Worm (Caenorhabditis elegans) whole organism, L4 larva: ENCODE data around the gene oig-4.
A peak's percentile ranks its signal among the peaks of the same experiment; 100 is the strongest.

Source experiments
- F44E2.7 ChIP-seq: fragments of 200-800 bp; sonication (Bioruptor generic); IDR thresholded peaks from 2 replicates; pipeline ENCODE4 v2.1.2; 2022; ENCODE audit warnings: missing genetic modification characterization, missing compliant biosample characterization
- aly-2 ChIP-seq: sonication (generic microtip); optimal IDR thresholded peaks from 2 replicates; lab custom pipeline; 2018; ENCODE audit warnings: missing biosample characterization, missing genetic modification characterization
- duxl-1 ChIP-seq: sonication (generic microtip); optimal IDR thresholded peaks from 2 replicates; lab custom pipeline; 2016; ENCODE audit warnings: mild to moderate bottlenecking, missing genetic modification characterization, moderate library complexity, missing compliant biosample characterization; ENCODE audit not compliant: poor library complexity
- fkh-10 ChIP-seq: fragments of 150-350 bp; optimal IDR thresholded peaks from 2 replicates; lab custom pipeline; 2014; ENCODE audit warnings: missing biosample characterization, missing genetic modification reagents, missing genetic modification characterization
- hif-1 ChIP-seq, 2 experiments: sonication (generic microtip); optimal IDR thresholded peaks; 2 replicates each; lab custom pipeline; 2016 to 2017; ENCODE audit warnings: missing compliant biosample characterization in 2 of 2, missing genetic modification characterization in 2 of 2, missing genetic modification reagents in 2 of 2, missing genotype in 2 of 2, mild to moderate bottlenecking in 1 of 2
- hlh-11 ChIP-seq: fragments of 200-800 bp; sonication (Bioruptor generic); optimal IDR thresholded peaks from 2 replicates; lab custom pipeline; 2018; ENCODE audit warnings: mild to moderate bottlenecking, missing genetic modification characterization, missing compliant biosample characterization
- lin-15B ChIP-seq: fragments of 150-350 bp; sonication (generic microtip); optimal IDR thresholded peaks from 3 replicates; lab custom pipeline; 2014; ENCODE audit warnings: missing biosample characterization, missing genetic modification characterization
- lir-3 ChIP-seq: sonication (generic microtip); optimal IDR thresholded peaks from 2 replicates; lab custom pipeline; 2016; ENCODE audit warnings: mild to moderate bottlenecking, missing genetic modification characterization, missing compliant biosample characterization
- madf-9 ChIP-seq: fragments of 200-800 bp; sonication (Bioruptor generic); conservative IDR thresholded peaks from 2 replicates; pipeline ENCODE4 v1.3.6; 2022; ENCODE audit warnings: missing genetic modification reagents, missing genetic modification characterization, missing compliant biosample characterization
- nhr-11 ChIP-seq: fragments of 150-350 bp; optimal IDR thresholded peaks from 2 replicates; lab custom pipeline; 2014; ENCODE audit warnings: missing biosample characterization, missing genetic modification characterization
- nhr-237 ChIP-seq: sonication (generic microtip); optimal IDR thresholded peaks from 2 replicates; lab custom pipeline; 2017; ENCODE audit warnings: missing biosample characterization, missing genetic modification characterization
- pqm-1 ChIP-seq: sonication (generic microtip); optimal IDR thresholded peaks from 2 replicates; lab custom pipeline; 2017; ENCODE audit warnings: missing biosample characterization, missing genetic modification characterization
- zag-1 ChIP-seq: fragments of 150-350 bp; optimal IDR thresholded peaks from 2 replicates; lab custom pipeline; 2014; ENCODE audit warnings: missing biosample characterization, missing genetic modification characterization
- ztf-11 ChIP-seq: fragments of 150-350 bp; optimal IDR thresholded peaks from 2 replicates; lab custom pipeline; 2014; ENCODE audit warnings: missing biosample characterization, missing genetic modification characterization

DNA sequence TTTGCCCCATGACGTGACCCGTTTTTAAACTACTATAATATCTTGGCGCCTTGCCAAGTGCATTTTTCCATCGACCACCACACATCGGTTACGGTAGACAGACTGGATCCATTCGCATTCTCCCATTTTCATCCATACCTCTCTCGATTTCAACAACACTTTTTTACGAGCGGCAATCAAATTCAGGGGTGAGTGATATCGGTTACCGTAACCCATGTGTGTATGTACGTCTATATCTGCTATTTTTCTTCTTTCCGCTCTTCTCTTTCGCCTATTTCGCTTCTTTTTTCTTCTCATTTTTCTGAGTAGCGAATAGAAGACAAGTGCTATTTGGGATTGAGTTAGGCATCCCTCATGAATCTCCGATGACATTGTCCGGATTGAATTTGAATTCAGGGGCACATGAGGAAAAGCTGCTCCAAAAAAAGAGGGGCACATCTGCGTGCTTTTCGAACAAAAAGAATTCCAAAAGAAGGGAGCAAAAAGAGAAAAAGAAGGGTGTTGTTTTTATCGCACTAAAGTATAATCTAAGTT is 18.4 kb downstream of the oig-4 start:
- TF ChIP-seq hif-1 (tag; optimal IDR thresholded peaks at IDR 0.05; lab: Kevin White, UChicago) (no peak), aly-2 (tag; lab: Kevin White, UChicago) (no peak), lir-3 (tag; lab: Kevin White, UChicago) (no peak), pqm-1 (no peak), nhr-11 (tag; lab: Kevin White, UChicago) (no peak), ztf-11 (no peak), fkh-10 (peak; percentile 79), nhr-237 (no peak), lin-15B (tag; lab: Kevin White, UChicago) (no peak), F44E2.7 (GFP tag; lab: Robert Waterston, UW) (no peak), hlh-11 (tag; lab: Kevin White, UChicago) (no peak), zag-1 (tag; lab: Kevin White, UChicago) (no peak), madf-9 (GFP tag; lab: Robert Waterston, UW) (no peak), duxl-1 (tag; lab: Kevin White, UChicago) (no peak)
